Worm (Caenorhabditis elegans) whole organism, L3 larva: ENCODE measurements around the gene nuaf-1.

ENCODE experiments used
- egl-27 ChIP-seq: sonication (generic microtip); optimal IDR thresholded peaks from 4 replicates; lab custom pipeline; 2017; ENCODE audit warnings: missing biosample characterization, missing genetic modification reagents, missing genetic modification characterization
- nhr-11 ChIP-seq: fragments of 150-350 bp; optimal IDR thresholded peaks from 2 replicates; lab custom pipeline; 2014; ENCODE audit warnings: missing biosample characterization, missing genetic modification characterization

DNA sequence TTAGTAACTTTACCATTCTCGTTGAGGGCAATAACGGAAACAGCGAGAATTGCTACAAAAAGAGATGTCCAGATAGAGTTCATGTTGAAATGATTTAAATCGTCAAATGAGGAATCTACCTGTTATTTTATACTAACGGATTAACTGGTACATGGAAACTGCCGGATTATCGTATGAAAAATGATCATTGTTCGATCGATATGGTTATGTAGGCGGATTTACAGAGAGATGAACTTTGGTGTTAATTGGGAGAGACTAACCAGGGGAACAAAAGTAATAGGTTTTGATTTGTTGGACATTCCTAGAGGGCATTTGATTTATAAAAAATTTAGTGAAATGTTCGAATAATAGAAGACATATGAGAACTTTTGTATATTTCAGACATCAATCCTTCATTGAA is 43.4 kb upstream of the nuaf-1 start, which contains the start of gene spig-9:
- TF ChIP-seq nhr-11, result no peak
- TF ChIP-seq egl-27 (tag; lab: Kevin White, UChicago), result no peak
